Worm (Caenorhabditis elegans) whole organism, L3 larva: ENCODE measurements around the gene C36A4.10.

Experiments used
- R02D3.7 ChIP-seq: fragments of 150-350 bp; optimal IDR thresholded peaks from 2 replicates; lab custom pipeline; 2014; ENCODE audit warnings: missing biosample characterization, missing genetic modification characterization
- aly-2 ChIP-seq: fragments of 150-350 bp; optimal IDR thresholded peaks from 2 replicates; lab custom pipeline; 2014; ENCODE audit warnings: missing biosample characterization, missing genetic modification characterization
- ama-1 ChIP-seq: fragments of 150-350 bp; optimal IDR thresholded peaks from 2 replicates; lab custom pipeline; 2018
- ceh-16 ChIP-seq: sonication (generic microtip); optimal IDR thresholded peaks from 2 replicates; lab custom pipeline; 2017; ENCODE audit warnings: missing biosample characterization, missing genetic modification characterization
- ceh-28 ChIP-seq: fragments of 150-350 bp; optimal IDR thresholded peaks from 2 replicates; lab custom pipeline; 2014; ENCODE audit warnings: missing biosample characterization, missing genetic modification reagents, missing genetic modification characterization
- daf-12 ChIP-seq: fragments of 150-350 bp; optimal IDR thresholded peaks from 2 replicates; lab custom pipeline; 2014; ENCODE audit warnings: missing biosample characterization, missing genetic modification reagents, missing genetic modification characterization
- egl-27 ChIP-seq: sonication (generic microtip); optimal IDR thresholded peaks from 4 replicates; lab custom pipeline; 2017; ENCODE audit warnings: missing biosample characterization, missing genetic modification reagents, missing genetic modification characterization
- egl-5 ChIP-seq: fragments of 150-350 bp; optimal IDR thresholded peaks from 2 replicates; lab custom pipeline; 2017; ENCODE audit warnings: missing biosample characterization, missing genetic modification reagents, missing genetic modification characterization, inconsistent platforms
- elt-1 ChIP-seq: fragments of 150-350 bp; optimal IDR thresholded peaks from 2 replicates; lab custom pipeline; 2014; ENCODE audit warnings: missing biosample characterization, missing genetic modification characterization
- elt-2 ChIP-seq: sonication (generic microtip); optimal IDR thresholded peaks from 2 replicates; lab custom pipeline; 2016; ENCODE audit warnings: missing genetic modification reagents, mild to moderate bottlenecking, missing genetic modification characterization, missing compliant biosample characterization
- elt-3 ChIP-seq, 3 experiments: fragments of 150-350 bp in 1 of 3; sonication (generic microtip) in 2 of 3; optimal IDR thresholded peaks; 2 replicates in 2 of 3; 4 replicates in 1 of 3; lab custom pipeline; 2014 to 2017; ENCODE audit warnings: missing biosample characterization in 3 of 3, missing genetic modification characterization in 3 of 3
- eor-1 ChIP-seq, 2 experiments: fragments of 150-350 bp; optimal IDR thresholded peaks; 2 replicates each; lab custom pipeline; 2014 to 2018; ENCODE audit warnings: missing biosample characterization in 2 of 2, missing genetic modification characterization in 2 of 2
- fkh-10 ChIP-seq: sonication (generic microtip); optimal IDR thresholded peaks from 2 replicates; lab custom pipeline; 2017; ENCODE audit warnings: missing biosample characterization, missing genetic modification reagents, missing genetic modification characterization
- fos-1 ChIP-seq: fragments of 150-350 bp; optimal IDR thresholded peaks from 2 replicates; lab custom pipeline; 2014; ENCODE audit warnings: missing biosample characterization, missing genetic modification characterization
- hmg-11 ChIP-seq: sonication (generic microtip); optimal IDR thresholded peaks from 2 replicates; lab custom pipeline; 2016; ENCODE audit warnings: missing genetic modification characterization, missing compliant biosample characterization
- jun-1 ChIP-seq: fragments of 150-350 bp; optimal IDR thresholded peaks from 2 replicates; lab custom pipeline; 2014; ENCODE audit warnings: missing biosample characterization, missing genetic modification reagents, missing genetic modification characterization
- lin-15B ChIP-seq: fragments of 150-350 bp; optimal IDR thresholded peaks from 2 replicates; lab custom pipeline; 2014; ENCODE audit warnings: missing biosample characterization, missing genetic modification characterization
- lin-39 ChIP-seq: fragments of 150-350 bp; optimal IDR thresholded peaks from 2 replicates; lab custom pipeline; 2018; ENCODE audit warnings: missing biosample characterization, missing genetic modification reagents, missing genetic modification characterization
- lsy-12 ChIP-seq: sonication (generic microtip); optimal IDR thresholded peaks from 2 replicates; lab custom pipeline; 2016; ENCODE audit warnings: mild to moderate bottlenecking, missing genetic modification characterization, missing compliant biosample characterization
- mml-1 ChIP-seq: fragments of 150-350 bp; sonication (generic microtip); optimal IDR thresholded peaks from 3 replicates; lab custom pipeline; 2014; ENCODE audit warnings: missing biosample characterization, missing genetic modification characterization
- nfya-1 ChIP-seq: sonication (generic microtip); optimal IDR thresholded peaks from 2 replicates; lab custom pipeline; 2017; ENCODE audit warnings: missing genetic modification characterization, mild to moderate bottlenecking, missing compliant biosample characterization, antibody characterized with exemption, moderate library complexity; ENCODE audit not compliant: insufficient read depth
- nhr-11 ChIP-seq: fragments of 150-350 bp; optimal IDR thresholded peaks from 2 replicates; lab custom pipeline; 2014; ENCODE audit warnings: missing biosample characterization, missing genetic modification characterization
- nhr-12 ChIP-seq: fragments of 150-350 bp; optimal IDR thresholded peaks from 2 replicates; lab custom pipeline; 2014; ENCODE audit warnings: missing biosample characterization, missing genetic modification characterization
- nhr-23 ChIP-seq: fragments of 150-350 bp; optimal IDR thresholded peaks from 2 replicates; lab custom pipeline; 2014; ENCODE audit warnings: missing biosample characterization, missing genetic modification reagents, missing genetic modification characterization
- nhr-237 ChIP-seq: fragments of 150-350 bp; optimal IDR thresholded peaks from 2 replicates; lab custom pipeline; 2014; ENCODE audit warnings: missing biosample characterization, missing genetic modification characterization
- nhr-25 ChIP-seq: sonication (generic microtip); optimal IDR thresholded peaks from 2 replicates; lab custom pipeline; 2017; ENCODE audit warnings: missing biosample characterization, missing genetic modification characterization
- nhr-28 ChIP-seq: fragments of 150-350 bp; optimal IDR thresholded peaks from 2 replicates; lab custom pipeline; 2014; ENCODE audit warnings: missing biosample characterization, missing genetic modification characterization
- nhr-67 ChIP-seq: fragments of 150-350 bp; optimal IDR thresholded peaks from 2 replicates; lab custom pipeline; 2014; ENCODE audit warnings: missing biosample characterization, missing genetic modification characterization
- pha-4 ChIP-seq: fragments of 150-350 bp; optimal IDR thresholded peaks from 2 replicates; lab custom pipeline; 2014; ENCODE audit warnings: missing biosample characterization, missing genetic modification reagents, missing genetic modification characterization
- pqm-1 ChIP-seq: fragments of 150-350 bp; optimal IDR thresholded peaks from 2 replicates; lab custom pipeline; 2017; ENCODE audit warnings: missing biosample characterization, missing genetic modification characterization, inconsistent platforms
- snpc-4 ChIP-seq: fragments of 150-350 bp; optimal IDR thresholded peaks from 2 replicates; lab custom pipeline; 2014; ENCODE audit warnings: missing biosample characterization, missing genetic modification characterization
- tbx-2 ChIP-seq: sonication (generic microtip); optimal IDR thresholded peaks from 2 replicates; lab custom pipeline; 2016; ENCODE audit warnings: mild to moderate bottlenecking, missing genetic modification characterization, missing compliant biosample characterization
- unc-39 ChIP-seq: sonication (generic microtip); optimal IDR thresholded peaks from 4 replicates; lab custom pipeline; 2017; ENCODE audit warnings: missing biosample characterization, missing genetic modification characterization
- unc-62 ChIP-seq: fragments of 150-350 bp; sonication (generic microtip); optimal IDR thresholded peaks from 4 replicates; lab custom pipeline; 2014; ENCODE audit warnings: missing biosample characterization, missing genetic modification reagents, missing genetic modification characterization
- zag-1 ChIP-seq: fragments of 150-350 bp; optimal IDR thresholded peaks from 2 replicates; lab custom pipeline; 2014; ENCODE audit warnings: missing biosample characterization, missing genetic modification characterization
- ztf-11 ChIP-seq: fragments of 150-350 bp; optimal IDR thresholded peaks from 2 replicates; lab custom pipeline; 2014; ENCODE audit warnings: missing biosample characterization, missing genetic modification characterization
- ztf-4 ChIP-seq: fragments of 150-350 bp; optimal IDR thresholded peaks from 2 replicates; lab custom pipeline; 2014; ENCODE audit warnings: missing biosample characterization, missing genetic modification characterization

Gene C36A4.10

DNA sequence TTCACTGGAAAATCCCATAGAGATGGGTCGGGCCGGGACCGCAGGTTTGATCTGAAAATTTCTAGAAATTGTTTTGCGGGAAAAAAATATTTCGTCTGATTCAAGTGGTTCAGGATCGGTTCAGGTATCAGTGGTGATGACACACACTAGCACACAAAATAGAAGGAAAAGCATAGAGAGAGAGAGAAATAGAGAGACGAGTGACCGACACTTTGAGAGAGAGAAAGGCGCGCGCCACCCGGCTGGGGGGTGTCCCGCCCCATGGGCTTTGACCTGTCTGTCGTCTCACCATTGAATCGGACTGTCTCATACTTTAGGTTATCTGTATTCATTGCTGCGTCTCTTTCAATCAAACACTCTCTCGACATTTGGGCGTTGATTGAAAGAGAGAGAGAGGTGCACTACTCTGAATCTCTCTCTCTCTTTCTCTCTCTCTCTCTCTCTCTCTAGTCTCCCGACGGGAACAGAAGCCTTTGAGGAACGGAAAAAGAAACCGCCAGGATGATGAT lies 44.8 kb downstream of the C36A4.10 start, which contains the start of gene acy-3 (continued):
- TF ChIP-seq nhr-11 (tag; lab: Kevin White, UChicago) = no peak
- TF ChIP-seq eor-1 (tag; optimal IDR thresholded peaks at IDR 0.05; lab: Kevin White, UChicago) = no peak
- peak; percentile 5 for TF ChIP-seq nhr-25
- no peak for TF ChIP-seq daf-12 (tag; lab: Kevin White, UChicago)
- TF ChIP-seq hmg-11 = peak; percentile 24
- no peak for TF ChIP-seq lin-15B (tag; lab: Kevin White, UChicago)
- no peak for TF ChIP-seq mml-1
- peak; percentile 69 for TF ChIP-seq nhr-23
- peak; percentile 75 for TF ChIP-seq nfya-1 (tag; lab: Kevin White, UChicago)
- TF ChIP-seq egl-27 (tag; lab: Kevin White, UChicago) = no peak
- no peak for TF ChIP-seq unc-39
- no peak for TF ChIP-seq nhr-28
- TF ChIP-seq fkh-10 (GFP tag; lab: Kevin White, UChicago) = no peak
- peak; percentile 43 for TF ChIP-seq pqm-1 (tag; lab: Kevin White, UChicago)
- no peak for TF ChIP-seq tbx-2 (tag; lab: Kevin White, UChicago)
- TF ChIP-seq aly-2 = no peak
- peak; percentile 49 for TF ChIP-seq unc-62
- TF ChIP-seq ceh-28 (tag; lab: Kevin White, UChicago) = peak; percentile 48
- no peak for TF ChIP-seq ama-1 (lab: Kevin White, UChicago)
- peak; percentile 45 for TF ChIP-seq snpc-4 (tag; lab: Kevin White, UChicago)
- TF ChIP-seq zag-1 = no peak

- TF ChIP-seq elt-2 (tag; lab: Kevin White, UChicago) (peak; percentile 64), ama-1 (lab: Kevin White, UChicago) (no peak), pqm-1 (tag; lab: Kevin White, UChicago) (peak; percentile 53), pha-4 (tag; lab: Kevin White, UChicago) (peak; percentile 14), elt-1 (no peak)
Observed at ce11 chrIII:3785094-3785493, 46.2 kb downstream of the C36A4.10 start.

DNA sequence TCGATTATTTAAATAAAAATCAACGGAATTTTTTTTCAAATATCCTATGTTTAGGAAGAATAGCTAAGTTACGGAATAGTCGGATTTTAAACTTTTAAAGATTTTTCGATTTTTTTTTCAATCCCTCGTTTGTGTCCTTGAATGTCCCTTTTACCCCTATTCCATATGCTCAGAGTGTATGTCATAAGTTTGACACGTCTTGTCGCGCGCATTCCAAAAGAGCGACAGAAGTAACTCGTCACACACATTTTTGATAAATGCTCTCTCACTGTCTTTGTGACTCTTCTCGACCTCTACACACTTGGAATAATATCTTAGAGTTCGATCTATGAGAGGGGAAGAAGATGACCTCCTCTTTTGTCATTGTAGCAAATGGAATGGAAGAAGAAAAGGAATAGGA lies 47.4 kb downstream of the C36A4.10 start:
- TF ChIP-seq egl-27 (tag; lab: Kevin White, UChicago) = no peak
- peak; percentile 30 for TF ChIP-seq lin-39 (tag; lab: Kevin White, UChicago)
- TF ChIP-seq elt-1 = peak; percentile 49
- TF ChIP-seq nhr-11 (tag; lab: Kevin White, UChicago) = no peak
- TF ChIP-seq, all 47 proteins: peak for 2

- TF ChIP-seq lsy-12 (tag; lab: Kevin White, UChicago) (no peak), snpc-4 (tag; lab: Kevin White, UChicago) (no peak), nhr-12 (tag; lab: Kevin White, UChicago) (no peak), ztf-11 (no peak), zag-1 (no peak), mml-1 (no peak), nhr-11 (tag; lab: Kevin White, UChicago) (peak; percentile 50), fos-1 (tag; lab: Kevin White, UChicago) (no peak), elt-1 (no peak), lin-39 (tag; lab: Kevin White, UChicago) (peak; percentile 19), pha-4 (tag; lab: Kevin White, UChicago) (no peak), nhr-28 (no peak), jun-1 (no peak), elt-2 (tag; lab: Kevin White, UChicago) (no peak), fkh-10 (GFP tag; lab: Kevin White, UChicago) (no peak), hmg-11 (no peak), R02D3.7 (tag; lab: Kevin White, UChicago) (no peak), ztf-4 (no peak), nfya-1 (tag; lab: Kevin White, UChicago) (peak; percentile 61), elt-3 (tag; optimal IDR thresholded peaks at IDR 0.05; lab: Kevin White, UChicago) (no peak), ceh-16 (tag; lab: Kevin White, UChicago) (no peak)
Observed at ce11 chrIII:3782853-3783252, 48.4 kb downstream of the C36A4.10 start.

DNA sequence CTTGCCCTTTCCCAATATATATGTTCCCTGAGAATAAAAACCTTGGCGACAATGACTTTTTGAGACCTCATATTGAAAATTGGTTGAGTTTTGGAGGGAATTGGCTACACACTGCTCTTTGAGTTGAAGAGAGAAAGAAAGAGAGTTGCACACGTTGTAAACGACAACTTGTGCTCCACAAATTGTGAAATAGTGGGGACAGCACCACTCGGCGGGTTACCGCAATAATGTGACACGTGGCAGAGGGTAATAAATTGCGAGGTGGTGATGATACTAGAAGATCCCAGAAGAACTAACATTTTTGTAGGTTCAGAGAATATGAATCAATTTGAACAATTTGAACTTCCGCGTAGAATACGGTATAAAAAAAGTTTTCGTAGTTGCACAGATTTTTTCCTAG lies 49.5 kb downstream of the C36A4.10 start:
- no peak for TF ChIP-seq nhr-237 (tag; lab: Kevin White, UChicago)
- TF ChIP-seq nhr-67 (tag; lab: Kevin White, UChicago) = no peak
- TF ChIP-seq nfya-1 (tag; lab: Kevin White, UChicago) = peak; percentile 28
- no peak for TF ChIP-seq mml-1
- no peak for TF ChIP-seq nhr-25
- peak; percentile 55 for TF ChIP-seq egl-5 (tag; lab: Kevin White, UChicago)
- no peak for TF ChIP-seq nhr-23
